Worm (Caenorhabditis elegans) whole organism, L1 larva: ENCODE data around the gene F26D11.1.
A peak's percentile ranks its signal among the peaks of the same experiment; 100 is the strongest.

Experiments used
- C16A3.4 ChIP-seq: fragments of 150-350 bp; optimal IDR thresholded peaks from 2 replicates; lab custom pipeline; 2014; ENCODE audit warnings: missing biosample characterization, missing genetic modification characterization
- F16B12.6 ChIP-seq: fragments of 150-350 bp; optimal IDR thresholded peaks from 2 replicates; lab custom pipeline; 2014; ENCODE audit warnings: missing biosample characterization, missing genetic modification characterization
- ama-1 ChIP-seq: fragments of 150-350 bp; optimal IDR thresholded peaks from 2 replicates; lab custom pipeline; 2014
- blmp-1 ChIP-seq: fragments of 150-350 bp; optimal IDR thresholded peaks from 2 replicates; lab custom pipeline; 2014; ENCODE audit warnings: missing biosample characterization, missing genetic modification characterization
- ces-1 ChIP-seq: fragments of 150-350 bp; optimal IDR thresholded peaks from 2 replicates; lab custom pipeline; 2014; ENCODE audit warnings: missing biosample characterization, missing genetic modification reagents, missing genetic modification characterization
- dpl-1 ChIP-seq, 3 experiments: fragments of 150-350 bp in 2 of 3; sonication (generic microtip) in 1 of 3; optimal IDR thresholded peaks; 2 replicates each; lab custom pipeline; 2014 to 2017; ENCODE audit warnings: missing biosample characterization in 3 of 3, missing genetic modification characterization in 3 of 3, missing genetic modification reagents in 3 of 3
- efl-1 ChIP-seq, 4 experiments: fragments of 150-350 bp; optimal IDR thresholded peaks in 3 of 4; peaks in 1 of 4; 1 replicate in 1 of 4; 2 replicates in 3 of 4; lab custom pipeline; 2014; ENCODE audit warnings: missing biosample characterization in 2 of 4, missing genetic modification characterization in 2 of 4, missing genetic modification reagents in 2 of 4
- egl-13 ChIP-seq: sonication (generic microtip); optimal IDR thresholded peaks from 2 replicates; lab custom pipeline; 2016; ENCODE audit warnings: missing genotype, missing genetic modification reagents, missing genetic modification characterization, missing compliant biosample characterization
- elt-3 ChIP-seq, 6 experiments: fragments of 150-350 bp in 1 of 6; sonication (generic microtip); optimal IDR thresholded peaks; 2 replicates each; lab custom pipeline; 2017 to 2018; ENCODE audit warnings: missing biosample characterization in 6 of 6, missing genetic modification characterization in 6 of 6, inconsistent platforms in 1 of 6
- ets-5 ChIP-seq: fragments of 200-800 bp; sonication (Bioruptor generic); IDR thresholded peaks from 2 replicates; pipeline ENCODE4 v1.3.6; 2022; ENCODE audit warnings: missing genetic modification characterization, missing compliant biosample characterization
- fkh-4 ChIP-seq: sonication (generic microtip); optimal IDR thresholded peaks from 2 replicates; lab custom pipeline; 2016; ENCODE audit warnings: missing compliant biosample characterization, missing genetic modification characterization, borderline replicate concordance
- grh-1 ChIP-seq: fragments of 200-800 bp; sonication (Bioruptor generic); IDR thresholded peaks from 2 replicates; pipeline ENCODE4 v1.3.6; 2022; ENCODE audit warnings: missing genetic modification reagents, missing genetic modification characterization, missing compliant biosample characterization
- hlh-17 ChIP-seq: fragments of 200-800 bp; sonication (Bioruptor generic); optimal IDR thresholded peaks from 2 replicates; lab custom pipeline; 2018; ENCODE audit warnings: missing genetic modification characterization, mild to moderate bottlenecking, missing compliant biosample characterization, moderate library complexity, borderline replicate concordance
- hlh-4 ChIP-seq: sonication (generic microtip); optimal IDR thresholded peaks from 2 replicates; lab custom pipeline; 2016; ENCODE audit warnings: mild to moderate bottlenecking, missing genetic modification characterization, missing compliant biosample characterization
- hpl-2 ChIP-seq: fragments of 150-350 bp; optimal IDR thresholded peaks from 2 replicates; lab custom pipeline; 2014; ENCODE audit warnings: missing biosample characterization, missing genetic modification reagents, missing genetic modification characterization
- lin-14 ChIP-seq: fragments of 200-800 bp; sonication (Bioruptor generic); optimal IDR thresholded peaks from 2 replicates; lab custom pipeline; 2018; ENCODE audit warnings: mild to moderate bottlenecking, missing genetic modification characterization, moderate library complexity, missing compliant biosample characterization
- lin-35 ChIP-seq, 2 experiments: fragments of 150-350 bp; optimal IDR thresholded peaks; 2 replicates each; lab custom pipeline; 2014; ENCODE audit warnings: missing biosample characterization in 2 of 2, missing genetic modification characterization in 2 of 2, missing genetic modification reagents in 2 of 2
- lin-39 ChIP-seq: fragments of 150-350 bp; optimal IDR thresholded peaks from 2 replicates; lab custom pipeline; 2014; ENCODE audit warnings: missing biosample characterization, missing genetic modification reagents, missing genetic modification characterization
- lir-3 ChIP-seq: sonication (generic microtip); optimal IDR thresholded peaks from 2 replicates; lab custom pipeline; 2016; ENCODE audit warnings: mild to moderate bottlenecking, missing genetic modification characterization, moderate library complexity, missing compliant biosample characterization; ENCODE audit not compliant: poor library complexity
- lsy-2 ChIP-seq, 2 experiments: fragments of 150-350 bp; optimal IDR thresholded peaks; 2 replicates each; lab custom pipeline; 2014; ENCODE audit warnings: missing biosample characterization in 2 of 2, missing genetic modification characterization in 2 of 2
- mdl-1 ChIP-seq, 2 experiments: fragments of 150-350 bp; optimal IDR thresholded peaks; 2 replicates each; lab custom pipeline; 2014 to 2017; ENCODE audit warnings: missing biosample characterization in 2 of 2, missing genetic modification characterization in 2 of 2, inconsistent platforms in 1 of 2
- mef-2 ChIP-seq: fragments of 150-350 bp; optimal IDR thresholded peaks from 2 replicates; lab custom pipeline; 2014; ENCODE audit warnings: missing biosample characterization, missing genetic modification characterization
- mep-1 ChIP-seq: fragments of 150-350 bp; optimal IDR thresholded peaks from 2 replicates; lab custom pipeline; 2014; ENCODE audit warnings: missing biosample characterization, missing genetic modification characterization
- nhr-11 ChIP-seq: fragments of 150-350 bp; optimal IDR thresholded peaks from 2 replicates; lab custom pipeline; 2014; ENCODE audit warnings: missing biosample characterization, missing genetic modification characterization
- nhr-19 ChIP-seq: fragments of 200-800 bp; sonication (Bioruptor generic); conservative IDR thresholded peaks from 2 replicates; pipeline ENCODE4 v1.3.6; 2022; ENCODE audit warnings: missing genetic modification characterization, missing compliant biosample characterization
- nhr-20 ChIP-seq: sonication (generic microtip); optimal IDR thresholded peaks from 2 replicates; lab custom pipeline; 2016; ENCODE audit warnings: mild to moderate bottlenecking, missing genetic modification characterization, missing compliant biosample characterization
- nhr-28 ChIP-seq: fragments of 150-350 bp; optimal IDR thresholded peaks from 2 replicates; lab custom pipeline; 2014; ENCODE audit warnings: missing biosample characterization, missing genetic modification characterization
- nhr-47 ChIP-seq: sonication (generic microtip); optimal IDR thresholded peaks from 2 replicates; lab custom pipeline; 2016; ENCODE audit warnings: mild to moderate bottlenecking, missing genetic modification characterization, moderate library complexity, missing compliant biosample characterization
- nhr-71 ChIP-seq: sonication (generic microtip); optimal IDR thresholded peaks from 2 replicates; lab custom pipeline; 2016; ENCODE audit warnings: mild to moderate bottlenecking, missing genetic modification characterization, moderate library complexity, missing compliant biosample characterization
- nhr-77 ChIP-seq: fragments of 150-350 bp; optimal IDR thresholded peaks from 2 replicates; lab custom pipeline; 2014; ENCODE audit warnings: missing biosample characterization, missing genetic modification characterization
- nhr-85 ChIP-seq: sonication (generic microtip); peaks from one replicate; lab custom pipeline; 2016; ENCODE audit warnings: missing genetic modification characterization, inconsistent platforms, missing compliant biosample characterization
- nhr-90 ChIP-seq: sonication (generic microtip); optimal IDR thresholded peaks from 2 replicates; lab custom pipeline; 2016; ENCODE audit warnings: mild to moderate bottlenecking, missing genetic modification characterization, missing compliant biosample characterization; ENCODE audit not compliant: poor library complexity
- pag-3 ChIP-seq: sonication (generic microtip); optimal IDR thresholded peaks from 2 replicates; lab custom pipeline; 2017; ENCODE audit warnings: missing genetic modification characterization, mild to moderate bottlenecking, missing compliant biosample characterization, antibody characterized with exemption, borderline replicate concordance; ENCODE audit not compliant: insufficient read depth
- snu-23 ChIP-seq: sonication (generic microtip); optimal IDR thresholded peaks from 2 replicates; lab custom pipeline; 2016; ENCODE audit warnings: missing genetic modification characterization, missing compliant biosample characterization
- sox-4 ChIP-seq: sonication (generic microtip); optimal IDR thresholded peaks from 2 replicates; lab custom pipeline; 2016; ENCODE audit warnings: missing genetic modification characterization, missing compliant biosample characterization
- sup-37 ChIP-seq: fragments of 200-800 bp; sonication (Bioruptor generic); optimal IDR thresholded peaks from 2 replicates; lab custom pipeline; 2018; ENCODE audit warnings: mild to moderate bottlenecking, missing genetic modification characterization, missing compliant biosample characterization
- swsn-7 ChIP-seq: sonication (generic microtip); optimal IDR thresholded peaks from 2 replicates; lab custom pipeline; 2016; ENCODE audit warnings: missing genetic modification characterization, missing compliant biosample characterization
- tbx-2 ChIP-seq: sonication (generic microtip); optimal IDR thresholded peaks from 2 replicates; lab custom pipeline; 2016; ENCODE audit warnings: missing genetic modification characterization, missing compliant biosample characterization
- unc-130 ChIP-seq: fragments of 150-350 bp; optimal IDR thresholded peaks from 2 replicates; lab custom pipeline; 2017; ENCODE audit warnings: missing biosample characterization, missing genetic modification characterization, inconsistent platforms
- unc-62 ChIP-seq: fragments of 150-350 bp; optimal IDR thresholded peaks from 2 replicates; lab custom pipeline; 2014; ENCODE audit warnings: missing biosample characterization, missing genetic modification reagents, missing genetic modification characterization
- vab-15 ChIP-seq: sonication (generic microtip); optimal IDR thresholded peaks from 2 replicates; lab custom pipeline; 2017; ENCODE audit warnings: missing genotype, mild to moderate bottlenecking, missing genetic modification characterization, missing compliant biosample characterization
- xbp-1 ChIP-seq: sonication (generic microtip); optimal IDR thresholded peaks from 2 replicates; lab custom pipeline; 2016; ENCODE audit warnings: missing genetic modification characterization, missing compliant biosample characterization
- ztf-11 ChIP-seq, 2 experiments: sonication (generic microtip); optimal IDR thresholded peaks; 2 replicates each; lab custom pipeline; 2016 to 2017; ENCODE audit warnings: missing genetic modification characterization in 2 of 2, missing biosample characterization in 1 of 2, missing compliant biosample characterization in 1 of 2

The F26D11.1 gene

DNA sequence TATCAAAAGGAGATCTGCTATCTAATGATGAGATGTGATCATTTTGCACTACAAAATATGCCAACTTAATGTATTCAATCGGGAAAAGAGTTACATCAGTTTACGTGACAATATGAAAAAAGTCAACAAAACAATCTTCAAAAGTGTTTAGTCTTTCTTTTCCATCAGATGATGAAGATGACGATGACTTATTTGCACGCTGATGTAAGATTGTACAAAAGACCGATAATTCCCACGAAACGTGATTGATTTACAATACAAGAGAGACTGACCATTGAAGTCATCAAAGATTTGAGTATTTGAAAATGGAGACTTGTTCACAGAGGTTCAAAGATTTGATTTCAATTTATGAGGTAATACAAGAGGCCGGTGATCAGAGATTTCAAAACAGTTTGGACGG lies 43.9 kb downstream of the F26D11.1 start:
- TF ChIP-seq mep-1 (peak; percentile 23), ces-1 (GFP tag; lab: Kevin White, UChicago) (no peak), nhr-20 (tag; lab: Kevin White, UChicago) (peak; percentile 52), unc-62 (GFP tag; lab: Kevin White, UChicago) (no peak), elt-3 (tag; optimal IDR thresholded peaks at IDR 0.05; lab: Kevin White, UChicago) (no peak), nhr-77 (tag; lab: Kevin White, UChicago) (no peak), snu-23 (GFP tag; lab: Kevin White, UChicago) (peak; percentile 38), nhr-19 (GFP tag; lab: Robert Waterston, UW) (no peak), hpl-2 (GFP tag; lab: Kevin White, UChicago) (no peak), nhr-71 (peak; percentile 49), xbp-1 (tag; lab: Kevin White, UChicago) (no peak), F16B12.6 (tag; lab: Kevin White, UChicago) (no peak), nhr-85 (tag; lab: Kevin White, UChicago) (peak; percentile 90), efl-1 (optimal IDR thresholded peaks at IDR 0.05; lab: Kevin White, UChicago) (no peak), efl-1 (GFP tag; optimal IDR thresholded peaks at IDR 0.05 in 1 of 2; lab: Kevin White, UChicago) (peak in 1 of 2 experiments; percentile 43), lin-14 (GFP tag; lab: Kevin White, UChicago) (peak; percentile 57)

DNA sequence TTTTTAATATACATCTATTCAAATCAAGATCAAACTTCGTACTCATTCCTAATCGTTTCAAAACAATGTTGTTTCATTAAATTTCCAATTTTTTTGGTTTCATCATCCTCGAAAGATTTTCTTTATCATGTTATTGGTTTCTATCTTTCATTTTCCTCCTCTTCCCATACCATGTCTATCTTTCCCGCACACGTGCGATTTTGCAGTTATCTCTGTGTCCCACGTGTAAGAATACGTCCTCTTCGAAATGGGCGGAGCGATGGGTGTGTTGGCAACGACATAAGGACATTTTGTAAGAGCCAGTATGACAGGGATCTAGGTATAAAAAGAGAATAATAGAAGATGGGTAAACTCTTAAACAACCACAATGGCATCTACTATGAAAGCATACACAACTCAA lies 45.0 kb downstream of the F26D11.1 start, which contains the start of gene F43H9.4:
Gene F43H9.4, plus strand, starts transcription at position 366 of the 400 bp plus-strand sequence.
- TF ChIP-seq lin-14 (GFP tag; lab: Kevin White, UChicago) (peak; percentile 74), lsy-2 (tag; optimal IDR thresholded peaks at IDR 0.05; lab: Kevin White, UChicago) (peak in 1 of 2 experiments; percentile 3), nhr-90 (tag; lab: Kevin White, UChicago) (peak; percentile 48), elt-3 (tag; optimal IDR thresholded peaks at IDR 0.05; lab: Kevin White, UChicago) (peak in 5 of 6 experiments; percentile 47 to 94 (median 62)), ets-5 (GFP tag; lab: Robert Waterston, UW) (no peak), tbx-2 (tag; lab: Kevin White, UChicago) (peak; percentile 20), lin-35 (GFP tag; optimal IDR thresholded peaks at IDR 0.05; lab: Kevin White, UChicago) (peak in 1 of 2 experiments; percentile 8), pag-3 (tag; lab: Kevin White, UChicago) (peak; percentile 26), snu-23 (GFP tag; lab: Kevin White, UChicago) (peak; percentile 64), unc-130 (tag; lab: Kevin White, UChicago) (peak; percentile 18), nhr-71 (peak; percentile 63), nhr-20 (tag; lab: Kevin White, UChicago) (peak; percentile 82), blmp-1 (tag; lab: Kevin White, UChicago) (peak; percentile 62), xbp-1 (tag; lab: Kevin White, UChicago) (peak; percentile 87), dpl-1 (GFP tag; optimal IDR thresholded peaks at IDR 0.05; lab: Kevin White, UChicago) (peak in 1 of 3 experiments; percentile 9), ama-1 (no peak), mdl-1 (tag; optimal IDR thresholded peaks at IDR 0.05; lab: Kevin White, UChicago) (peak in 1 of 2 experiments; percentile 77), lir-3 (tag; lab: Kevin White, UChicago) (no peak), grh-1 (peak; percentile 39; the same call in 1 of the 2 replicates), hlh-4 (tag; lab: Kevin White, UChicago) (no peak), vab-15 (no peak), nhr-85 (tag; lab: Kevin White, UChicago) (peak; percentile 91), nhr-47 (tag; lab: Kevin White, UChicago) (peak; percentile 30)
- TF ChIP-seq, all 84 proteins: peak for 18

DNA sequence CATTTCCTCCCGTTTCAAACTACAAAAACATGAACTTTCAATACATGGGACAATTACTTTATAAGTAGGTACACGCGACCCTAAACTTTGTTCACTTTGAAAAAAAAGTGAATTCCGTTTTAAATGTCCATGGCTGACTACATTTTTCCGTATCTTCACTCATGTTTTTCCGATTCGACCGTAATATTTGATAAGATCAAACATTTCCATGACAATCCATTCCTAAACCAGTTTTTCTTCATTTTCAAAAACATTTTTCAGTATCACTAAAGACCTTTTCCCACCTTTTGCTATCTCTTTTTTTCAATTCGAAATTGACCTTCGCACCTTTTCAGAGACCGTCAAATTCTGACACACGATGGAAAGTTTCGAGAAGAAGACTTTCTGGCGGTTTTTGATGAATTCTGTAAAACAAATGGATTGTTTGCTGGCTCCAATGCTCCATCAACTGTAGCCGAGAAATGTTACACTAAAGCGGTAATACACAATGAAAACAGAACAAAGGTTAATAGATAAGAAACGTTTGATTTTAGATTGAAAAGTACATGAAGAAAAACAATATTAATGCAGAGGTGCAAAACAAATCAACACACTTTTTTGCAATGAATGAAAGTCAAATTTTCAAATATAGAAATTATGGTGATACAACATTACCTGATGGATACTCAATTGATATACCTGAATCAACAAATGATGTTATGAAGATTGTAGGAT lies 46.2 kb downstream of the F26D11.1 start:
- TF ChIP-seq nhr-11 (tag; lab: Kevin White, UChicago) (no peak), lir-3 (tag; lab: Kevin White, UChicago) (no peak), fkh-4 (tag; lab: Kevin White, UChicago) (no peak), efl-1 (optimal IDR thresholded peaks at IDR 0.05; lab: Kevin White, UChicago) (no peak), efl-1 (GFP tag; optimal IDR thresholded peaks at IDR 0.05 in 1 of 2; lab: Kevin White, UChicago) (peak in 1 of 2 experiments; percentile 54), nhr-71 (peak; percentile 21), nhr-28 (tag; lab: Kevin White, UChicago) (no peak), hpl-2 (GFP tag; lab: Kevin White, UChicago) (no peak), ztf-11 (tag; optimal IDR thresholded peaks at IDR 0.05; lab: Kevin White, UChicago) (no peak), lin-14 (GFP tag; lab: Kevin White, UChicago) (peak; percentile 62), egl-13 (no peak), grh-1 (peak; percentile 74), lin-39 (tag; lab: Kevin White, UChicago) (no peak), dpl-1 (GFP tag; optimal IDR thresholded peaks at IDR 0.05; lab: Kevin White, UChicago) (no peak), elt-3 (tag; optimal IDR thresholded peaks at IDR 0.05; lab: Kevin White, UChicago) (peak in 5 of 6 experiments; percentile 9 to 82 (median 30)), hlh-17 (no peak), snu-23 (GFP tag; lab: Kevin White, UChicago) (peak; percentile 43), swsn-7 (no peak), nhr-20 (tag; lab: Kevin White, UChicago) (peak; percentile 56), mef-2 (tag; lab: Kevin White, UChicago) (no peak), C16A3.4 (tag; lab: Kevin White, UChicago) (no peak), sox-4 (tag; lab: Kevin White, UChicago) (no peak), sup-37 (no peak)
